Fruit fly (Drosophila melanogaster) whole organism, embryonic: ENCODE data around the gene CG5758.

Experiments used
- Adf1 ChIP-seq: fragments of 200-800 bp; sonication (Bioruptor generic); IDR thresholded peaks from 2 replicates; pipeline ENCODE4 v1.3.6; 2022; ENCODE audit warnings: missing biosample characterization, missing genetic modification characterization
- Bteb2 ChIP-seq: fragments of 200-800 bp; sonication (Bioruptor generic); optimal IDR thresholded peaks from 2 replicates; lab custom pipeline; 2016; ENCODE audit warnings: missing biosample characterization, missing genetic modification characterization
- CG10147 ChIP-seq: fragments of 200-800 bp; sonication (Bioruptor generic); optimal IDR thresholded peaks from 2 replicates; lab custom pipeline; 2019; ENCODE audit warnings: missing biosample characterization, mild to moderate bottlenecking, missing genetic modification characterization, moderate library complexity
- CG11247 ChIP-seq: fragments of 200-800 bp; sonication (Bioruptor generic); IDR thresholded peaks from 2 replicates; pipeline ENCODE4 v1.3.6; 2022; ENCODE audit warnings: missing biosample characterization, missing genetic modification characterization
- CG12155 ChIP-seq: fragments of 200-800 bp; sonication (Bioruptor generic); optimal IDR thresholded peaks from 3 replicates; lab custom pipeline; 2016; ENCODE audit warnings: missing biosample characterization, missing genetic modification characterization
- CG12769 ChIP-seq: fragments of 200-800 bp; sonication (Bioruptor generic); optimal IDR thresholded peaks from 2 replicates; lab custom pipeline; 2019; ENCODE audit warnings: missing biosample characterization, mild to moderate bottlenecking, missing genetic modification characterization, moderate library complexity
- CG13894 ChIP-seq: fragments of 200-800 bp; sonication (Bioruptor generic); optimal IDR thresholded peaks from 3 replicates; lab custom pipeline; 2018; ENCODE audit warnings: missing biosample characterization, mild to moderate bottlenecking, missing genetic modification characterization, moderate library complexity
- CG14965 ChIP-seq: fragments of 200-800 bp; sonication (Bioruptor generic); optimal IDR thresholded peaks from 2 replicates; lab custom pipeline; 2016; ENCODE audit warnings: missing biosample characterization, missing genetic modification characterization, borderline replicate concordance
- CG1647 ChIP-seq: fragments of 200-800 bp; sonication (Bioruptor generic); optimal IDR thresholded peaks from 3 replicates; lab custom pipeline; 2016; ENCODE audit warnings: missing biosample characterization, missing genetic modification characterization
- CG17359 ChIP-seq: fragments of 200-800 bp; sonication (Bioruptor generic); optimal IDR thresholded peaks from 3 replicates; lab custom pipeline; 2018; ENCODE audit warnings: missing biosample characterization, mild to moderate bottlenecking, missing genetic modification characterization, moderate library complexity
- CG1792 ChIP-seq: fragments of 200-800 bp; sonication (Bioruptor generic); optimal IDR thresholded peaks from 2 replicates; lab custom pipeline; 2016; ENCODE audit warnings: missing biosample characterization, missing genetic modification characterization
- CG18011 ChIP-seq: fragments of 200-800 bp; sonication (Bioruptor generic); optimal IDR thresholded peaks from 2 replicates; lab custom pipeline; 2017; ENCODE audit warnings: missing biosample characterization, missing genetic modification characterization, mild to moderate bottlenecking, moderate library complexity, missing genotype
- CG30431 ChIP-seq: fragments of 200-800 bp; sonication (Bioruptor generic); optimal IDR thresholded peaks from 2 replicates; lab custom pipeline; 2017; ENCODE audit warnings: missing biosample characterization, missing genetic modification characterization
- CG31388 ChIP-seq: fragments of 200-800 bp; sonication (Bioruptor generic); optimal IDR thresholded peaks from 2 replicates; lab custom pipeline; 2016; ENCODE audit warnings: missing biosample characterization, missing genetic modification characterization
- CG33557 ChIP-seq: fragments of 200-800 bp; sonication (Bioruptor generic); optimal IDR thresholded peaks from 2 replicates; lab custom pipeline; 2019; ENCODE audit warnings: missing biosample characterization, mild to moderate bottlenecking, missing genetic modification characterization, moderate library complexity
- CG4617 ChIP-seq: fragments of 200-800 bp; sonication (Bioruptor generic); optimal IDR thresholded peaks from 3 replicates; lab custom pipeline; 2016; ENCODE audit warnings: missing biosample characterization, missing genetic modification characterization, borderline replicate concordance
- CG6175 ChIP-seq: fragments of 200-800 bp; sonication (Bioruptor generic); IDR thresholded peaks from 3 replicates; pipeline ENCODE4 v1.3.6; 2022; ENCODE audit warnings: missing biosample characterization, missing genetic modification characterization
- CG8944 ChIP-seq: fragments of 200-800 bp; sonication (Bioruptor generic); optimal IDR thresholded peaks from 3 replicates; lab custom pipeline; 2016; ENCODE audit warnings: missing biosample characterization, missing genetic modification characterization
- CG9932 ChIP-seq: fragments of 200-800 bp; sonication (Bioruptor generic); IDR thresholded peaks from 2 replicates; pipeline ENCODE4 v1.3.6; 2022; ENCODE audit warnings: missing biosample characterization, missing genetic modification characterization
- D19A ChIP-seq: fragments of 200-800 bp; optimal IDR thresholded peaks from 3 replicates; lab custom pipeline; 2019; ENCODE audit warnings: missing biosample characterization, mild to moderate bottlenecking, missing genetic modification characterization, moderate library complexity
- Dll ChIP-seq: fragments of 200-800 bp; sonication (Bioruptor generic); IDR thresholded peaks from 4 replicates; pipeline ENCODE4 v1.3.6; 2022; ENCODE audit warnings: missing biosample characterization, missing genetic modification characterization; ENCODE audit not compliant: partially characterized antibody
- Fer1 ChIP-seq: fragments of 200-800 bp; sonication (Bioruptor generic); optimal IDR thresholded peaks from 2 replicates; lab custom pipeline; 2017; ENCODE audit warnings: missing biosample characterization, mild to moderate bottlenecking, missing genetic modification characterization
- GATAe ChIP-seq: fragments of 200-800 bp; sonication (Bioruptor generic); conservative IDR thresholded peaks from 2 replicates; pipeline ENCODE4 v1.3.6; 2022; ENCODE audit warnings: missing biosample characterization, missing genetic modification characterization
- Gsc ChIP-seq: fragments of 200-800 bp; sonication (Bioruptor generic); IDR thresholded peaks from 2 replicates; pipeline ENCODE4 v1.3.6; 2022; ENCODE audit warnings: missing biosample characterization, missing genetic modification characterization
- Hand ChIP-seq: fragments of 200-800 bp; sonication (Bioruptor generic); optimal IDR thresholded peaks from 2 replicates; lab custom pipeline; 2017; ENCODE audit warnings: mild to moderate bottlenecking, missing biosample characterization, missing genetic modification reagents, missing genetic modification characterization
- Mes4 ChIP-seq: fragments of 200-800 bp; sonication (Bioruptor generic); optimal IDR thresholded peaks from 2 replicates; lab custom pipeline; 2016; ENCODE audit warnings: missing biosample characterization, missing genetic modification characterization
- Oli ChIP-seq: fragments of 200-800 bp; sonication (Bioruptor generic); optimal IDR thresholded peaks from 2 replicates; lab custom pipeline; 2018; ENCODE audit warnings: missing biosample characterization, mild to moderate bottlenecking, missing genetic modification characterization, moderate library complexity
- PHDP ChIP-seq: fragments of 200-800 bp; sonication (Bioruptor generic); optimal IDR thresholded peaks from 3 replicates; lab custom pipeline; 2018; ENCODE audit warnings: missing biosample characterization, mild to moderate bottlenecking, missing genetic modification characterization, moderate library complexity
- Ptx1 ChIP-seq: fragments of 200-800 bp; sonication (Bioruptor generic); IDR thresholded peaks from 2 replicates; pipeline ENCODE4 v1.3.6; 2022; ENCODE audit warnings: missing biosample characterization, missing genetic modification characterization
- Sin3A ChIP-seq: fragments of >200 bp; optimal IDR thresholded peaks from 2 replicates; lab custom pipeline; 2018
- Sox102F ChIP-seq: fragments of 200-800 bp; sonication (Bioruptor generic); optimal IDR thresholded peaks from 2 replicates; lab custom pipeline; 2018; ENCODE audit warnings: missing biosample characterization, mild to moderate bottlenecking, missing genetic modification characterization, moderate library complexity
- Ssrp ChIP-seq: fragments of 200-800 bp; sonication (Bioruptor generic); optimal IDR thresholded peaks from 2 replicates; lab custom pipeline; 2018; ENCODE audit warnings: missing biosample characterization, mild to moderate bottlenecking, missing genetic modification characterization, moderate library complexity
- ap ChIP-seq: fragments of 200-800 bp; sonication (Bioruptor generic); IDR thresholded peaks from 2 replicates; pipeline ENCODE4 v1.3.6; 2022; ENCODE audit warnings: missing biosample characterization, missing genetic modification characterization
- cg ChIP-seq: fragments of 200-800 bp; sonication (Bioruptor generic); optimal IDR thresholded peaks from 3 replicates; lab custom pipeline; 2019; ENCODE audit warnings: missing biosample characterization, mild to moderate bottlenecking, missing genetic modification characterization, moderate library complexity
- corto ChIP-seq: fragments of 200-800 bp; sonication (Bioruptor generic); optimal IDR thresholded peaks from 2 replicates; lab custom pipeline; 2016; ENCODE audit warnings: missing biosample characterization, mild to moderate bottlenecking, missing genetic modification characterization, moderate library complexity
- grn ChIP-seq: fragments of 200-800 bp; sonication (Bioruptor generic); optimal IDR thresholded peaks from 3 replicates; lab custom pipeline; 2017; ENCODE audit warnings: missing biosample characterization, missing genetic modification characterization
- hkb ChIP-seq, 2 experiments: fragments of 200-800 bp in 1 of 2; fragments of >200 bp in 1 of 2; sonication (Bioruptor generic) in 1 of 2; IDR thresholded peaks in 1 of 2; optimal IDR thresholded peaks in 1 of 2; 2 replicates each; pipeline versions ENCODE4 v1.3.6 to Lab custom; 2017 to 2022; ENCODE audit warnings: missing biosample characterization in 1 of 2, missing genetic modification characterization in 1 of 2
- inv ChIP-seq: fragments of 200-800 bp; sonication (Bioruptor generic); IDR thresholded peaks from 2 replicates; pipeline ENCODE4 v1.3.6; 2022; ENCODE audit warnings: missing biosample characterization, missing genetic modification characterization; ENCODE audit not compliant: partially characterized antibody
- lbe ChIP-seq: fragments of 200-800 bp; sonication (Bioruptor generic); optimal IDR thresholded peaks from 2 replicates; lab custom pipeline; 2016; ENCODE audit warnings: missing biosample characterization, mild to moderate bottlenecking, missing genetic modification characterization
- pho ChIP-seq: fragments of 200-800 bp; sonication (Bioruptor generic); optimal IDR thresholded peaks from 2 replicates; lab custom pipeline; 2016; ENCODE audit warnings: missing biosample characterization, missing genetic modification characterization
- phol ChIP-seq: fragments of 200-800 bp; sonication (Bioruptor generic); optimal IDR thresholded peaks from 3 replicates; lab custom pipeline; 2018; ENCODE audit warnings: missing biosample characterization, mild to moderate bottlenecking, missing genetic modification characterization, moderate library complexity
- repo ChIP-seq: fragments of 200-800 bp; sonication (Bioruptor generic); optimal IDR thresholded peaks from 2 replicates; lab custom pipeline; 2016; ENCODE audit warnings: missing biosample characterization, missing genetic modification characterization
- seq ChIP-seq: fragments of 200-800 bp; sonication (Bioruptor generic); IDR thresholded peaks from 2 replicates; pipeline ENCODE4 v1.3.6; 2022; ENCODE audit warnings: missing biosample characterization, missing genetic modification characterization
- slou ChIP-seq: fragments of 200-800 bp; sonication (Bioruptor generic); optimal IDR thresholded peaks from 3 replicates; lab custom pipeline; 2016; ENCODE audit warnings: missing biosample characterization, missing genetic modification characterization
- slp2 ChIP-seq: fragments of 200-800 bp; sonication (Bioruptor generic); optimal IDR thresholded peaks from 2 replicates; lab custom pipeline; 2016; ENCODE audit warnings: missing biosample characterization, missing genetic modification characterization
- stwl ChIP-seq: fragments of 200-800 bp; sonication (Bioruptor generic); optimal IDR thresholded peaks from 3 replicates; lab custom pipeline; 2018; ENCODE audit warnings: missing biosample characterization, mild to moderate bottlenecking, missing genetic modification characterization, moderate library complexity
- trh ChIP-seq: fragments of 200-800 bp; sonication (Bioruptor generic); optimal IDR thresholded peaks from 2 replicates; lab custom pipeline; 2016; ENCODE audit warnings: missing biosample characterization, missing genetic modification characterization
- ttk ChIP-seq: fragments of 200-800 bp; sonication (Bioruptor generic); IDR thresholded peaks from 2 replicates; pipeline ENCODE4 v2.1.2; 2022; ENCODE audit warnings: missing biosample characterization, missing genetic modification characterization
- tx ChIP-seq: fragments of 200-800 bp; sonication (Bioruptor generic); optimal IDR thresholded peaks from 2 replicates; lab custom pipeline; 2016; ENCODE audit warnings: missing biosample characterization, missing genetic modification characterization

Gene CG5758

dm6 chr2L:18152172-18152639, 32.4 kb downstream of the CG5758 start, which contains the start of gene Socs36E (continued):
- TF ChIP-seq CG30431 (GFP tag; lab: Kevin White, UChicago) (no peak), phol (tag; lab: Kevin White, UChicago) (peak; percentile 99)
- TF ChIP-seq, all 482 proteins: peak for 224

dm6 chr2L:18153068-18153467, 33.3 kb downstream of the CG5758 start, which contains the start of gene CG17681:
CG17681 (plus strand) TSS chr2L:18153123.
- TF ChIP-seq Dll (no peak), Sin3A (lab: Kevin White, UChicago) (no peak), pho (GFP tag; lab: Kevin White, UChicago) (no peak), CG8944 (GFP tag; lab: Kevin White, UChicago) (no peak), cg (GFP tag; lab: Kevin White, UChicago) (no peak), CG6175 (GFP tag; lab: Robert Waterston, UW) (no peak), CG11247 (GFP tag; lab: Robert Waterston, UW) (no peak), Bteb2 (GFP tag; lab: Kevin White, UChicago) (no peak), seq (GFP tag; lab: Robert Waterston, UW) (peak; percentile 19; the same call in 1 of the 2 replicates), CG14965 (no peak), Hand (GFP tag; lab: Kevin White, UChicago) (no peak), Sox102F (GFP tag; lab: Kevin White, UChicago) (no peak), CG13894 (tag; lab: Kevin White, UChicago) (no peak), stwl (tag; lab: Kevin White, UChicago) (no peak), Adf1 (GFP tag; lab: Robert Waterston, UW) (no peak), slp2 (GFP tag; lab: Kevin White, UChicago) (no peak), inv (no peak), trh (GFP tag; lab: Kevin White, UChicago) (no peak), ttk (GFP tag; lab: Robert Waterston, UW) (no peak), GATAe (GFP tag; lab: Robert Waterston, UW) (no peak), CG1647 (GFP tag; lab: Kevin White, UChicago) (no peak), Oli (tag; lab: Kevin White, UChicago) (no peak), grn (GFP tag; lab: Kevin White, UChicago) (no peak), D19A (tag; lab: Kevin White, UChicago) (peak; percentile 95), PHDP (peak; percentile 7), CG1792 (GFP tag; lab: Kevin White, UChicago) (no peak), Mes4 (GFP tag; lab: Kevin White, UChicago) (no peak), CG10147 (GFP tag; lab: Kevin White, UChicago) (peak; percentile 49), Ptx1 (GFP tag; lab: Robert Waterston, UW) (no peak), corto (GFP tag; lab: Kevin White, UChicago) (peak; percentile 10), Gsc (GFP tag; lab: Robert Waterston, UW) (no peak), slou (GFP tag; lab: Kevin White, UChicago) (no peak), hkb (optimal IDR thresholded peaks at IDR 0.05; lab: Kevin White, UChicago) (no peak), hkb (GFP tag; IDR thresholded peaks at IDR 0.05; lab: Robert Waterston, UW) (no peak), ap (GFP tag; lab: Robert Waterston, UW) (no peak), tx (GFP tag; lab: Kevin White, UChicago) (no peak), CG33557 (GFP tag; lab: Kevin White, UChicago) (no peak), lbe (GFP tag; lab: Kevin White, UChicago) (no peak), Fer1 (GFP tag; lab: Kevin White, UChicago) (no peak), CG12155 (GFP tag; lab: Kevin White, UChicago) (no peak), CG17359 (no peak), CG9932 (GFP tag; lab: Robert Waterston, UW) (no peak), CG31388 (GFP tag; lab: Kevin White, UChicago) (no peak), CG18011 (GFP tag; lab: Kevin White, UChicago) (no peak), CG12769 (tag; lab: Kevin White, UChicago) (no peak), CG4617 (no peak), repo (GFP tag; lab: Kevin White, UChicago) (no peak), Ssrp (tag; lab: Kevin White, UChicago) (no peak)
